Worm (Caenorhabditis elegans) whole organism, L3 larva: ENCODE measurements around the gene F53A10.2.

Source experiments
- R02D3.7 ChIP-seq: fragments of 150-350 bp; optimal IDR thresholded peaks from 2 replicates; lab custom pipeline; 2014; ENCODE audit warnings: missing biosample characterization, missing genetic modification characterization
- aly-2 ChIP-seq: fragments of 150-350 bp; optimal IDR thresholded peaks from 2 replicates; lab custom pipeline; 2014; ENCODE audit warnings: missing biosample characterization, missing genetic modification characterization
- ama-1 ChIP-seq: fragments of 150-350 bp; optimal IDR thresholded peaks from 2 replicates; lab custom pipeline; 2018
- ceh-16 ChIP-seq: sonication (generic microtip); optimal IDR thresholded peaks from 2 replicates; lab custom pipeline; 2017; ENCODE audit warnings: missing biosample characterization, missing genetic modification characterization
- ceh-28 ChIP-seq: fragments of 150-350 bp; optimal IDR thresholded peaks from 2 replicates; lab custom pipeline; 2014; ENCODE audit warnings: missing biosample characterization, missing genetic modification reagents, missing genetic modification characterization
- ceh-82 ChIP-seq: fragments of 150-350 bp; optimal IDR thresholded peaks from 2 replicates; lab custom pipeline; 2014; ENCODE audit warnings: missing biosample characterization, missing genetic modification characterization
- daf-12 ChIP-seq: fragments of 150-350 bp; optimal IDR thresholded peaks from 2 replicates; lab custom pipeline; 2014; ENCODE audit warnings: missing biosample characterization, missing genetic modification reagents, missing genetic modification characterization
- egl-27 ChIP-seq: sonication (generic microtip); optimal IDR thresholded peaks from 4 replicates; lab custom pipeline; 2017; ENCODE audit warnings: missing biosample characterization, missing genetic modification reagents, missing genetic modification characterization
- egl-5 ChIP-seq: fragments of 150-350 bp; optimal IDR thresholded peaks from 2 replicates; lab custom pipeline; 2017; ENCODE audit warnings: missing biosample characterization, missing genetic modification reagents, missing genetic modification characterization, inconsistent platforms
- elt-1 ChIP-seq: fragments of 150-350 bp; optimal IDR thresholded peaks from 2 replicates; lab custom pipeline; 2014; ENCODE audit warnings: missing biosample characterization, missing genetic modification characterization
- elt-2 ChIP-seq: sonication (generic microtip); optimal IDR thresholded peaks from 2 replicates; lab custom pipeline; 2016; ENCODE audit warnings: missing genetic modification reagents, mild to moderate bottlenecking, missing genetic modification characterization, missing compliant biosample characterization
- eor-1 ChIP-seq, 2 experiments: fragments of 150-350 bp; optimal IDR thresholded peaks; 2 replicates each; lab custom pipeline; 2014 to 2018; ENCODE audit warnings: missing biosample characterization in 2 of 2, missing genetic modification characterization in 2 of 2
- fkh-10 ChIP-seq: sonication (generic microtip); optimal IDR thresholded peaks from 2 replicates; lab custom pipeline; 2017; ENCODE audit warnings: missing biosample characterization, missing genetic modification reagents, missing genetic modification characterization
- fos-1 ChIP-seq: fragments of 150-350 bp; optimal IDR thresholded peaks from 2 replicates; lab custom pipeline; 2014; ENCODE audit warnings: missing biosample characterization, missing genetic modification characterization
- hmg-11 ChIP-seq: sonication (generic microtip); optimal IDR thresholded peaks from 2 replicates; lab custom pipeline; 2016; ENCODE audit warnings: missing genetic modification characterization, missing compliant biosample characterization
- jun-1 ChIP-seq: fragments of 150-350 bp; optimal IDR thresholded peaks from 2 replicates; lab custom pipeline; 2014; ENCODE audit warnings: missing biosample characterization, missing genetic modification reagents, missing genetic modification characterization
- lin-15B ChIP-seq: fragments of 150-350 bp; optimal IDR thresholded peaks from 2 replicates; lab custom pipeline; 2014; ENCODE audit warnings: missing biosample characterization, missing genetic modification characterization
- lin-39 ChIP-seq: fragments of 150-350 bp; optimal IDR thresholded peaks from 2 replicates; lab custom pipeline; 2018; ENCODE audit warnings: missing biosample characterization, missing genetic modification reagents, missing genetic modification characterization
- lsy-12 ChIP-seq: sonication (generic microtip); optimal IDR thresholded peaks from 2 replicates; lab custom pipeline; 2016; ENCODE audit warnings: mild to moderate bottlenecking, missing genetic modification characterization, missing compliant biosample characterization
- mdl-1 ChIP-seq: fragments of 150-350 bp; optimal IDR thresholded peaks from 2 replicates; lab custom pipeline; 2014; ENCODE audit warnings: missing biosample characterization, missing genetic modification characterization
- mml-1 ChIP-seq: fragments of 150-350 bp; sonication (generic microtip); optimal IDR thresholded peaks from 3 replicates; lab custom pipeline; 2014; ENCODE audit warnings: missing biosample characterization, missing genetic modification characterization
- nhr-11 ChIP-seq: fragments of 150-350 bp; optimal IDR thresholded peaks from 2 replicates; lab custom pipeline; 2014; ENCODE audit warnings: missing biosample characterization, missing genetic modification characterization
- nhr-12 ChIP-seq: fragments of 150-350 bp; optimal IDR thresholded peaks from 2 replicates; lab custom pipeline; 2014; ENCODE audit warnings: missing biosample characterization, missing genetic modification characterization
- nhr-23 ChIP-seq: fragments of 150-350 bp; optimal IDR thresholded peaks from 2 replicates; lab custom pipeline; 2014; ENCODE audit warnings: missing biosample characterization, missing genetic modification reagents, missing genetic modification characterization
- nhr-237 ChIP-seq: fragments of 150-350 bp; optimal IDR thresholded peaks from 2 replicates; lab custom pipeline; 2014; ENCODE audit warnings: missing biosample characterization, missing genetic modification characterization
- nhr-25 ChIP-seq: sonication (generic microtip); optimal IDR thresholded peaks from 2 replicates; lab custom pipeline; 2017; ENCODE audit warnings: missing biosample characterization, missing genetic modification characterization
- nhr-28 ChIP-seq: fragments of 150-350 bp; optimal IDR thresholded peaks from 2 replicates; lab custom pipeline; 2014; ENCODE audit warnings: missing biosample characterization, missing genetic modification characterization
- nhr-43 ChIP-seq: sonication (generic microtip); optimal IDR thresholded peaks from 2 replicates; lab custom pipeline; 2016; ENCODE audit warnings: mild to moderate bottlenecking, missing genetic modification characterization, missing compliant biosample characterization; ENCODE audit not compliant: poor library complexity, severe bottlenecking
- nhr-67 ChIP-seq: fragments of 150-350 bp; optimal IDR thresholded peaks from 2 replicates; lab custom pipeline; 2014; ENCODE audit warnings: missing biosample characterization, missing genetic modification characterization
- pqm-1 ChIP-seq: fragments of 150-350 bp; optimal IDR thresholded peaks from 2 replicates; lab custom pipeline; 2017; ENCODE audit warnings: missing biosample characterization, missing genetic modification characterization, inconsistent platforms
- sea-2 ChIP-seq: fragments of 150-350 bp; sonication (generic microtip); optimal IDR thresholded peaks from 4 replicates; lab custom pipeline; 2014; ENCODE audit warnings: missing biosample characterization, missing genetic modification reagents, missing genetic modification characterization
- skn-1 ChIP-seq: fragments of 150-350 bp; optimal IDR thresholded peaks from 2 replicates; lab custom pipeline; 2014; ENCODE audit warnings: missing biosample characterization, missing genetic modification characterization
- snpc-4 ChIP-seq: fragments of 150-350 bp; optimal IDR thresholded peaks from 2 replicates; lab custom pipeline; 2014; ENCODE audit warnings: missing biosample characterization, missing genetic modification characterization
- tbx-2 ChIP-seq: sonication (generic microtip); optimal IDR thresholded peaks from 2 replicates; lab custom pipeline; 2016; ENCODE audit warnings: mild to moderate bottlenecking, missing genetic modification characterization, missing compliant biosample characterization
- zag-1 ChIP-seq: fragments of 150-350 bp; optimal IDR thresholded peaks from 2 replicates; lab custom pipeline; 2014; ENCODE audit warnings: missing biosample characterization, missing genetic modification characterization
- ztf-11 ChIP-seq: fragments of 150-350 bp; optimal IDR thresholded peaks from 2 replicates; lab custom pipeline; 2014; ENCODE audit warnings: missing biosample characterization, missing genetic modification characterization
- ztf-4 ChIP-seq: fragments of 150-350 bp; optimal IDR thresholded peaks from 2 replicates; lab custom pipeline; 2014; ENCODE audit warnings: missing biosample characterization, missing genetic modification characterization

The F53A10.2 gene

DNA sequence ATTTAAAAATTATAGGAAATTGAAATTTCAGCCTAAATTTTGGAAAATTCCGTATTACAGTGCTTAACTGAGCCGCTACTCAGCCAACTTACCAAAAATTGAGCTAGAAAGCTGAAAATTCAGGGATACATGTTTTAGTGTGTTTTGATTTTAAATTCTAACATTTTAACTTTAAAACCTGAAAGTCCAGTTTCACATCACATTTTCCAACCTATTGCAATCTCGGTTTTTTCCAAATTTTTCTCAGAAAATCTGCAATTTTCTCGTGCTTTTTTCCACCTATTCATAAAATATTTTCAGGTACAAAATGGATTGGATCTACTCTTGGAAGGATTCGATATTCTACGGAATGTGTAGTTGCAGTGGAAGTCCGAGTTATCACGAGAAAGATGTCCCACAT lies at the start of gene F53A10.2:
F53A10.2 (plus strand) TSS at position 301 of the 400 bp plus-strand sequence.
- no peak for TF ChIP-seq elt-1 (tag; lab: Kevin White, UChicago)

DNA sequence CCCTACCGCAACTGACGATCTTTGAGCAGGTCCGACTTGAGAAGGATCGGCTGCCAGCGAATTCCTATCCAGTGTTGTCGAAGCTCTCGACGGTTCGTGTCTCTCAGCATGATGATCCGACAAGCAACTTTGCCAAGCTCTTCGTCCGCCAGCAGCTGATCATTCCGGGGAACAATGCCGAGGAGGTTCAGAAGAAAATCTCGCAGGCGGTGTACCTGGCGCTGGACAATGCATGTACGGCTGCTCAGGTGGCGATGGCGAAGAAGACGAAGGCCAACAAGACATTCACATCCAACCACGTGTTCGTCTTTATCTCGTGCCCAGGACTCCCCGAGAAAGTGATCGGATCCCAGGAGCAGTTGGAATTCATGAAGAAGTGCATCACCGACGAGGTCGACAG lies 47.8 kb upstream of the F53A10.2 start:
- TF ChIP-seq sea-2 (no peak), ztf-4 (tag; lab: Kevin White, UChicago) (no peak), elt-2 (tag; lab: Kevin White, UChicago) (no peak), aly-2 (tag; lab: Kevin White, UChicago) (no peak), fkh-10 (GFP tag; lab: Kevin White, UChicago) (no peak), ceh-82 (tag; lab: Kevin White, UChicago) (no peak), nhr-12 (tag; lab: Kevin White, UChicago) (no peak), lsy-12 (no peak), ztf-11 (tag; lab: Kevin White, UChicago) (no peak), egl-27 (tag; lab: Kevin White, UChicago) (no peak), elt-1 (tag; lab: Kevin White, UChicago) (no peak), ceh-28 (tag; lab: Kevin White, UChicago) (no peak), ceh-16 (tag; lab: Kevin White, UChicago) (no peak), daf-12 (no peak), lin-15B (tag; lab: Kevin White, UChicago) (no peak), jun-1 (tag; lab: Kevin White, UChicago) (no peak), hmg-11 (tag; lab: Kevin White, UChicago) (no peak), egl-5 (tag; lab: Kevin White, UChicago) (no peak), nhr-28 (tag; lab: Kevin White, UChicago) (no peak), nhr-25 (tag; lab: Kevin White, UChicago) (no peak)

DNA sequence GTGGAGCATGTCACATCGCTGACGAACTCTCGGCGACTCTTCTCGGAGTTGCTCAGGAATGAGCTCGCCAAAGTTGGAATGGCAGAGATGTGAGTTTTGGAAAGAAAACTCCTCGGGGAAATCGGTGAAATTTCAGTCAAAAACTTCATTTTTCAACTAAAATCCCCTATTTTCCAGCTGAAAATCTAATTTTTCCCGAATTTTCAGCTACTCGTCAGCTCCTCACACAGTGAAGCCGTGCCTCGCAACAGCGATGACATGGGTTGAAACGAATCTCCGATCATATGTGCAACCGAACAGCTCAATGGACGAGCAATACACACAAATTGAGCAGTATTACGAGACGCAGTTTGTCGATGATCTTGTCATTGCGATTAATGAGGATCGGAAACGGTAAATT lies 45.4 kb upstream of the F53A10.2 start:
- TF ChIP-seq elt-1 (tag; lab: Kevin White, UChicago) (no peak), zag-1 (tag; lab: Kevin White, UChicago) (no peak), lin-39 (tag; lab: Kevin White, UChicago) (no peak), hmg-11 (tag; lab: Kevin White, UChicago) (no peak), egl-27 (tag; lab: Kevin White, UChicago) (no peak), mdl-1 (tag; lab: Kevin White, UChicago) (no peak)

DNA sequence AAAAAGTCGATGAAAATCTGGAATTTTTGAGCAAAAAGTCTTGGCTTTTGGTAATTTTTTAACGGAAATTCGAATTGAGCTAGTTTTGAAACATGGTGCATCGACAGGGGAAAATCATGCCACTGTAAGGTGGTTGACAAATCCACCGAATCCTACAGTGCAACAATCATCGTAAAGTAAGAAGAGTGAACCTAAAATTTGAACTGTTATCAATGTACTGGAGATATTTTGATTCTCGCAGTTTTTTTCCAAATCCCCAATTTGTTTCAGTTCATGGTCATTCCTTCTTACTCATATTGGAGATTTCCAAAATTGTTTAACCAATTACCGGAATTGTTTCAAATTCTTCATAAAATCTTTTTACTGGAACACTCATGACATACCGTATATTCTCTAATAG lies 44.4 kb upstream of the F53A10.2 start:
- TF ChIP-seq aly-2 (tag; lab: Kevin White, UChicago) (no peak), hmg-11 (tag; lab: Kevin White, UChicago) (no peak), elt-1 (tag; lab: Kevin White, UChicago) (no peak), eor-1 (tag; optimal IDR thresholded peaks at IDR 0.05; lab: Kevin White, UChicago) (no peak), egl-5 (tag; lab: Kevin White, UChicago) (no peak), ceh-16 (tag; lab: Kevin White, UChicago) (no peak), elt-2 (tag; lab: Kevin White, UChicago) (peak; percentile 30)

DNA sequence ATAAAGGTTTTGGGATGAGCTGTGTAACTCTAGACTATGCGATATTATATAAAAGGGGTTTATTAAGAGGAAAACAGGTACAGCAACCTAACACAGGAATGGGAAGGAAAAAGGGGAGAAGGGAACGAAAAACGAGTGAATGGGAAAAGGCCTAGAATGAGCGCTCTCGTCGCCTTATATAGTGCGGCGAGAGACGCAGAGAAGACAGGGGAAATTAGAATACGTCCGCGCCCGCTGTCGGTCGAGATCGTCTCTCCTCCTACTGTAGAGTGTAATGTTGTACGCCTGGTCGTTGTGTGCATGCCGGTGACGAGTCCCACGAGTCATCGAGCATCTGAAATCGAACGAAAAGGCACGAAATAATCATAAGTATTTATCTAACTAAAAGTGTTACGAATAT lies 43.9 kb upstream of the F53A10.2 start:
- no peak for TF ChIP-seq mml-1
- no peak for TF ChIP-seq ama-1 (lab: Kevin White, UChicago)
- no peak for TF ChIP-seq eor-1 (tag; optimal IDR thresholded peaks at IDR 0.05; lab: Kevin White, UChicago)
- no peak for TF ChIP-seq ceh-28 (tag; lab: Kevin White, UChicago)
- no peak for TF ChIP-seq nhr-11
- TF ChIP-seq tbx-2 (tag; lab: Kevin White, UChicago) = no peak
- TF ChIP-seq lin-39 (tag; lab: Kevin White, UChicago) = no peak
- TF ChIP-seq R02D3.7 (tag; lab: Kevin White, UChicago) = no peak
- TF ChIP-seq pqm-1 (tag; lab: Kevin White, UChicago) = no peak
- no peak for TF ChIP-seq ztf-11 (tag; lab: Kevin White, UChicago)
- TF ChIP-seq ceh-82 (tag; lab: Kevin White, UChicago) = no peak
- no peak for TF ChIP-seq nhr-67
- TF ChIP-seq egl-27 (tag; lab: Kevin White, UChicago) = no peak
- TF ChIP-seq hmg-11 (tag; lab: Kevin White, UChicago) = no peak
- no peak for TF ChIP-seq elt-1 (tag; lab: Kevin White, UChicago)
- no peak for TF ChIP-seq nhr-237 (tag; lab: Kevin White, UChicago)

DNA sequence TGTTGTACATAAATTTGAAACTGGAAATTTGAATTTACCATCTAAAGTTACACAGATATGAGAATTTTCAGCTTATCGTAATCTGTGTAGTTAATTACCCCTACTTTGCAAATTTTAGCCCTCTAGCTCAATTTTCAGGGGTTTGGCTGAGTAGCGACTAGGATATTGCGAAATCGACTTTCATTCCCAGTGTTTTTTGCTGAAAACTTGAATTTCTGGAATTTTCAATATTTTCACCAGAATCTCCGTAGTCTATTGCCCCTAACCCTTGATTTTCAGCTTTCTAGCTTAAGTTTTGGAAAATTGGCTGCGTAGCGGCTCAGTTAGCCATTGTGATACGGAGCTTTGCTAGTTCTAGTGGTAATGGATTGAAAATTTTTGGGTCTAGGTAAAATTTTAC lies 40.0 kb upstream of the F53A10.2 start:
- TF ChIP-seq nhr-23 (tag; lab: Kevin White, UChicago) (no peak), nhr-43 (no peak), mml-1 (no peak), skn-1 (tag; lab: Kevin White, UChicago) (no peak), ztf-4 (tag; lab: Kevin White, UChicago) (no peak), ceh-16 (tag; lab: Kevin White, UChicago) (no peak), elt-2 (tag; lab: Kevin White, UChicago) (no peak), aly-2 (tag; lab: Kevin White, UChicago) (no peak), ceh-28 (tag; lab: Kevin White, UChicago) (no peak), fos-1 (tag; lab: Kevin White, UChicago) (no peak), snpc-4 (tag; lab: Kevin White, UChicago) (no peak), nhr-28 (tag; lab: Kevin White, UChicago) (no peak), nhr-11 (no peak), pqm-1 (tag; lab: Kevin White, UChicago) (no peak), ama-1 (lab: Kevin White, UChicago) (no peak), egl-27 (tag; lab: Kevin White, UChicago) (no peak), jun-1 (tag; lab: Kevin White, UChicago) (no peak), sea-2 (no peak)
- TF ChIP-seq, all 47 proteins: peak for 0
